Worm (Caenorhabditis elegans): ENCODE measurements around the gene pir-2.
"Not testable (repeated sequence)": the region's sequence is repeated elsewhere in the genome, so short reads cannot be mapped to it uniquely, and the experiment has no call there.

ce11 chrIII:9420231-9420630, 23.2 kb downstream of the pir-2 start, which contains the start of gene T26G10.4:
- TF ChIP-seq ceh-82 (tag; optimal IDR thresholded peaks at IDR 0.05); pax-3 (tag; optimal IDR thresholded peaks at IDR 0.05); ama-1 (optimal IDR thresholded peaks at IDR 0.05); unc-62 (GFP tag; optimal IDR thresholded peaks at IDR 0.05); jun-1 (tag; optimal IDR thresholded peaks at IDR 0.05); pqm-1 (tag; optimal IDR thresholded peaks at IDR 0.05); nhr-90 (tag; optimal IDR thresholded peaks at IDR 0.05; ENCODE audit: poor library complexity): not testable (repeated sequence)

All from whole organism, L1 larva.